Worm (Caenorhabditis elegans): Measurements from ENCODE around the gene T24H10.1.

T24H10.1 gene

DNA sequence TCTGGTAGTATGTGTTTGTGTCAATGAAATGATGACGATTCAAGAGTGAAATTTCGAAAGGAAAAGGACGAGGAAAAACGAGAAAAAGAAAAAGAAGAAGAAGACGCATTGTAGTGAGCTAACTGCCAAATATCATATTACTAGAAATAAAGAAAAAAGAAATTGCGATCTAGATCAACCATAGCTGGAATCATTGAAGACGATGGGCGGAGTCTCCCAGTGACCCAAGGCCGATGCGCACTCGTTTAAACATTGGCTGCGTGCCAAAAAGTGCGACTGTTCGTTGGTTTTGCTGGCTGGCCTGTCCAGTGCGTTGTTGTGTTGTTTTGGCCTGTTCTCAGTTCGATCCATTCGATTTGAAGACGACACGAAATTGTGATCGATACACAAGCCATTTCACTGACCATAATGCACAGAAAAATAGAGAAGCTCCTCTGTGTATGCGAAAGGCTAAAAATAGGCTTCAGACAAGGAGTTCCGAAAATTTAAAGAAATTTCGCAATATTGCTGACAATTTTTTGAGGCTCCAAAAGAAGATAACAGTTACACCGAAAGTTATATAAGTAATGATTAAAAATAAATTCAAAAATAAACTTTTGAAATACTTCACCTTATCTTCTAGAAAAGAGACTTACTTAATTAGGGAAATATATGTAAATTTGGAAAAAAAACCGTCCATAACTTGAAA is 36.8 kb upstream of the T24H10.1 start:
- TF ChIP-seq T22C8.4 (GFP tag; IDR thresholded peaks at IDR 0.05) (no peak), flt-1 (GFP tag; IDR thresholded peaks at IDR 0.05) (no peak), med-1 (GFP tag; optimal IDR thresholded peaks at IDR 0.05; ENCODE audit: insufficient read depth) (no peak)

DNA sequence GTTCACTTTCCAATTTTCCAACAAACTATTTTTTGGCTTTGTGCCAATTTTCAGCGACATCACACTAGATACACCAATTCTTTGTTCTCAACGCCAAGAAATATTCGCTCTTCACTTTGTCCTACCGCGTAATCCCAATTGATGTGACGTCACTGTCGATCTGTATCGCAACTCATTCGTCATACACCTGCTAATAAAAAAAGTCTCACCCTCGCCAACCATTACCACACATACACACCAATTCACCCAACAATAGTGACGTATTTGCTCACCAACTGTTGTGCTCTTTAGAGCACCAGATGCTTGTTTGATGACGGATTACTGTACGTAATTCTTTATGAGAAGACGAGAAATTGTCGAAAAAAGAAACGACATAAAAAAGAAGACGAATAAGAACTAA is 35.8 kb upstream of the T24H10.1 start:
- no peak for TF ChIP-seq flt-1 (GFP tag; IDR thresholded peaks at IDR 0.05)
- TF ChIP-seq tab-1 (GFP tag; IDR thresholded peaks at IDR 0.05), result no peak
- TF ChIP-seq cog-1 (tag; optimal IDR thresholded peaks at IDR 0.05), result no peak

DNA sequence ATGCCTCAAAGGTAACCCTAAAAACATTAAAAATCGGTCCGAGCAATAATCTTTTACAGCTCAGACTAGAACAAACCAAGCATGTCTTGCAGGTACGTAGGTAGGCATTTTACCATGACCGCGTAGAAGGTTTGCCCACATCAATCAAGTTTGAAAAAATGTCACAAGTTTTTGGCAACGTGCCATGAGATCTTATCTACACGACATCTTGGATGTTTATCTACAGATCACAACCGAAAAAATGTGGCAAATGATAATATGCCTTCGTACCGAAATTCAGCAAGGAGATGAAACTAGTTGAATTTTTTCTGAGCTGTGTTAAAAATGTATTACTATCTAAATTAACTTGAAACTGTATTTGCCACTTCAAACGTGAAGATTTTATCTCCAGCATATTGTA is 34.7 kb upstream of the T24H10.1 start:
- TF ChIP-seq flt-1 (GFP tag; IDR thresholded peaks at IDR 0.05) (no peak), tab-1 (GFP tag; IDR thresholded peaks at IDR 0.05) (no peak), ref-1 (GFP tag; conservative IDR thresholded peaks at IDR 0.05) (no peak), T22C8.4 (GFP tag; IDR thresholded peaks at IDR 0.05) (no peak), klf-2 (GFP tag; conservative IDR thresholded peaks at IDR 0.05) (no peak)

DNA sequence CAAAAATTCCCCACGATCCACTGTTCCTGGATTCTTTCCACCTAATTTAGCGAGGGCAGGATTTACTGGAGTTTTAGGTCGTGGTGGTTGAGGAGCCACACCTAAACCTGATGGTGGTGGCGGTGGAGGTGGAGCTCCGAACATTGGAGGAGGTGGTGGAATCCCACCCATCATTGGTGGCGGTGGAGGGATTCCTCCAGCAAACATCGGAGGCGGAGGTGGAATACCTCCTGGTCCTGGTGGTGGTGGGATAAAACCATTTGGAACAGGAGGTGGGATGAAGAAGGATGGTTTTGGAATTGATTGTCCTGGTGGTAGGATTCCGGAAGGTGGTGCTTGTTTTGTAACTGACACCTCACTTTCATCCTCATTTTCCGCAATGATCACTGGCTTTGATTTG is 29.3 kb upstream of the T24H10.1 start:
- no peak for TF ChIP-seq T22C8.4 (GFP tag; IDR thresholded peaks at IDR 0.05)
- TF ChIP-seq klf-2 (GFP tag; conservative IDR thresholded peaks at IDR 0.05), result no peak
- no peak for TF ChIP-seq ztf-23 (GFP tag; IDR thresholded peaks at IDR 0.05)
- TF ChIP-seq ztf-29 (GFP tag; IDR thresholded peaks at IDR 0.05), result no peak
- no peak for TF ChIP-seq tab-1 (GFP tag; IDR thresholded peaks at IDR 0.05)
- TF ChIP-seq flt-1 (GFP tag; IDR thresholded peaks at IDR 0.05), result no peak
- no peak for TF ChIP-seq ref-1 (GFP tag; conservative IDR thresholded peaks at IDR 0.05)
- TF ChIP-seq med-1 (GFP tag; optimal IDR thresholded peaks at IDR 0.05; ENCODE audit: insufficient read depth), result no peak
- no peak for TF ChIP-seq cog-1 (tag; optimal IDR thresholded peaks at IDR 0.05)

DNA sequence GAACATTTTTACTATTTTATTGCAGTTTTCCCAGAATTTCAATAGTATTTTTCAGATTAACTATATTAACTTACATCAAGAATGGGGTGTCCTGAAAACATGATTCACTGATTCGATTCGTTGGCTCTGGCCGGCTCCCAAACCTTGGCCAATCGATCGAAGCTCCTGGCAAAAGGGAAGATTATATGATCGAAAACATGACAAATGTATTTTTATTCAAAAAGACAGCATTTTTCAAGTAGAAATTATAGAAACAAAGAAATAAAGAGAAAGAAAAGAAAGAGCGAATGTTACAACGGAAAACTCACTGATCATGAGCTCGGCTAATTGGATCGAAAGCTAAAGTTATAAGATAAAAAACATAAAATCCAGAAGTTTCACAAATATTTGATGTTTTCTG is 28.4 kb upstream of the T24H10.1 start, which contains the start of gene T24B8.4:
TSS of gene T24B8.4 (minus strand) at position 101 of the 400 bp plus-strand sequence.
- no peak for TF ChIP-seq ztf-29 (GFP tag; IDR thresholded peaks at IDR 0.05)
- TF ChIP-seq cog-1 (tag; optimal IDR thresholded peaks at IDR 0.05), result no peak
- TF ChIP-seq klf-2 (GFP tag; conservative IDR thresholded peaks at IDR 0.05), result no peak
- TF ChIP-seq T22C8.4 (GFP tag; IDR thresholded peaks at IDR 0.05), result no peak
- no peak for TF ChIP-seq ztf-23 (GFP tag; IDR thresholded peaks at IDR 0.05)
- no peak for TF ChIP-seq ref-1 (GFP tag; conservative IDR thresholded peaks at IDR 0.05)
- no peak for TF ChIP-seq flt-1 (GFP tag; IDR thresholded peaks at IDR 0.05)
- TF ChIP-seq med-1 (GFP tag; optimal IDR thresholded peaks at IDR 0.05; ENCODE audit: insufficient read depth), result no peak
- no peak for TF ChIP-seq tab-1 (GFP tag; IDR thresholded peaks at IDR 0.05)

DNA sequence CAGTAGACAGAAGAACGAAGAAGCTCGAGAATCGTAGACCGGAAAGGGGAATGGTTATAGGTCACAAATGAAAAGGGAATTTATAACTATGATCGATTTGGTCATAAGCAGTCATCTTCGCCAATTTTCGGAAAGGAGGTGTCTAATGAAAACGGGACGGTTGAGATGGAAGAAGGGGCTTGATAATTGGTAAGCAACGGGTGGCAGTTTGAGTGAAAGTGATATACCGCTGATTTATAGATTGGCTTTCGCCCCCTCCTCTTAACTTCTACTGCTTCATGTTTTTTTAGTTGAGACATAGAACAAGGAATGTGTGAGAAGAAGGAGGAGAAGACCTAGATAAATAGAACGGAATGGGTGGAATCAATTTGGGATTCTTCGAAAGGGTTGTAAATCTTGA is 26.4 kb upstream of the T24H10.1 start:
- TF ChIP-seq cog-1 (tag; optimal IDR thresholded peaks at IDR 0.05) (no peak), med-1 (GFP tag; optimal IDR thresholded peaks at IDR 0.05; ENCODE audit: insufficient read depth) (no peak)

DNA sequence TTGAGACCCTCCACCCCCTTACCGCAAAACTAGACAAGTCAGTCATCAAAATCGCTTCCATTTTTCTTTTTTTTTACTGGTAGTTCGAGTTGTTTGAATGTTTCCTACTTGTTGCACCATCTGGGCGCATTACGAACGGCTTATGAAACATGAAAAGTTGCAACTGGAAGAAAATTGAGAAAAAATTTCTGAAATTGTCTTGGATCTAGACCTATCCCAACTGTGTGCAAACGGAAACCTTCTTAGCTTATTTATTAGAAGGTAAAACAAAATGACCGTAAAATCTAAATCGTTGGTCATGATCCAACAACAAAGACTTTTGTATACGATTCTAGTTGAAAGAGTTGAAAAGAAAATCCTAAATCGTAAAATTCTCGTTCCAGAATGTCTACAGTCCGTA is 24.7 kb upstream of the T24H10.1 start:
- TF ChIP-seq T22C8.4 (GFP tag; IDR thresholded peaks at IDR 0.05), result no peak
- TF ChIP-seq flt-1 (GFP tag; IDR thresholded peaks at IDR 0.05), result no peak
- TF ChIP-seq med-1 (GFP tag; optimal IDR thresholded peaks at IDR 0.05; ENCODE audit: insufficient read depth), result no peak
- no peak for TF ChIP-seq klf-2 (GFP tag; conservative IDR thresholded peaks at IDR 0.05)
- TF ChIP-seq cog-1 (tag; optimal IDR thresholded peaks at IDR 0.05), result no peak
- no peak for TF ChIP-seq ztf-29 (GFP tag; IDR thresholded peaks at IDR 0.05)
- TF ChIP-seq tab-1 (GFP tag; IDR thresholded peaks at IDR 0.05), result no peak
- TF ChIP-seq ref-1 (GFP tag; conservative IDR thresholded peaks at IDR 0.05), result no peak

DNA sequence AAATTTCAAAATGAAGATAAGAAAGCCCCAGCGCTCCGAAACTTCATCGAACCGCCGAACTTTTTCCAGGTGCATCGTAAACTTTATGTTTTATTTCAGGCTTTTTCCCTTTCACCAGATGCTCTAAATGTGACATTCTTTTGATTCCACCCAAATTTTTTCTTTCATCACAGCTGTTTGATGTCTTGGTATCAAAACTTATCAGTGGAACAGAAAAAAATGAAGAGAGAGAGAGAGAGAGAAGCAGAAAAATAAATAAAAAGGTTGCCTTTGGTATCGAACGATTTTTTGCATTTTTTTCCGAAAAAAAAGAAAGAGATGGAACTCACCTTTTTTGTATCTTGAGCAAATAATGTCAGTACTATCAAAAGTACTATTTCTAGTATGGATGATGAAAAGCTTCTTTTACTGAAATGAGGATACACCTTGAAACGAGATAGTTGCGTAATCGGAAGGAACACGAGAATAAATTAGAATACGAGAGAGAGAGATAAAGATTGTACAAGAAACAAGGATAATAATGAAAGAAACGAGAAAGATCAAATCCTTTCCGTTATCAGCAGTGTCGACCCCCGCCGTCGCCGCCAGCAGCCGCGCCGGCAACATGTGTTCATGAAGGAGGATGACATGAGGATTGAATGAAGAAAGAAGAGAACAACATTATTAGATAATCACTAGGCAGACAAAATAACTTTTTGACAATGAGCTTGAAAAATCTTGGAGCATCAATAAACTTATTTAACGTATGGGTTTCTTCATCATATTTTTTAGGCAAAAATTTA is 22.9 kb upstream of the T24H10.1 start:
- no peak for TF ChIP-seq cog-1 (tag; optimal IDR thresholded peaks at IDR 0.05)
- TF ChIP-seq ztf-29 (GFP tag; IDR thresholded peaks at IDR 0.05), result no peak

DNA sequence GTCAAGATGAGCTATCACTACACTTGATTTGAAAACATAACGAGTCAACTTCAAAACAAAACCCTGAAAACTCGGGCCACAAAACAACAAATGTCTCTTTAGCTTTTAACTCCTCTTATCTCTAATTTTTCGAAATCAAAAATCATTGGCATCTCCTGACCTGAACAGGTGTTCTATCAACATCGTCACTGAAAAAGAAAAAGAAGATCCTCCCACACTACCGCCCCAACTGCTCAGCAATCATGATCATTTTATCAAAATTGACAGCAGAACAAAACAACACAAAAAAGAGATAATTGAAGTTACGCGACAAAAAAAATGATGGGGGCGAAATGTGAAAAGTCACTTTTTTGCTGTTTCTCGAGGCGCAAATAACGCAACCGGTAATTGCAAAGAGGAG is 20.8 kb upstream of the T24H10.1 start:
- no peak for TF ChIP-seq ztf-29 (GFP tag; IDR thresholded peaks at IDR 0.05)
- TF ChIP-seq tab-1 (GFP tag; IDR thresholded peaks at IDR 0.05), result no peak
- no peak for TF ChIP-seq ztf-23 (GFP tag; IDR thresholded peaks at IDR 0.05)
- no peak for TF ChIP-seq T22C8.4 (GFP tag; IDR thresholded peaks at IDR 0.05)
- no peak for TF ChIP-seq ref-1 (GFP tag; conservative IDR thresholded peaks at IDR 0.05)
- no peak for TF ChIP-seq med-1 (GFP tag; optimal IDR thresholded peaks at IDR 0.05; ENCODE audit: insufficient read depth)
- no peak for TF ChIP-seq cog-1 (tag; optimal IDR thresholded peaks at IDR 0.05)

DNA sequence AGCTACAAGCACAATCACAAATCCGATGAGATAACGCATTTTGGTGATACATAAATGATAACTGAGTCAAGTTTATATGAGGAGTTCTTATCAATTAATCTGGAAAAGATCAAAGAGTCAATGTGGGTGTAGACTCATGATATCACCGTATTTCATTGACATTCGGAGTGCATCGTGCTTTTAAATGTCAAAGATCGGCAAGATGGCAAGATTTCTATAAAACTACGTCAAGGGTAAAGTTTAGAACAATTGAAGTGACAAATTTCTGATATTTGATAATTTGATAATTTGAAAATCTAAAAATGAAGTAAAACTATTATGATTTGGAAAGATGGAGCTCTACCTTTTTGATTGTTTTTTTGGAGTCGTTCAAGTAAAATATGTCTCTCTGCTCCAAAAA is 16.1 kb upstream of the T24H10.1 start, which contains the start of gene sysm-1:
TSS of gene sysm-1 (minus strand) at position 101 of the 400 bp plus-strand sequence.
- TF ChIP-seq tab-1 (GFP tag; IDR thresholded peaks at IDR 0.05) (no peak), ref-1 (GFP tag; conservative IDR thresholded peaks at IDR 0.05) (no peak), klf-2 (GFP tag; conservative IDR thresholded peaks at IDR 0.05) (no peak), cog-1 (tag; optimal IDR thresholded peaks at IDR 0.05) (no peak), T22C8.4 (GFP tag; IDR thresholded peaks at IDR 0.05) (no peak), ztf-29 (GFP tag; IDR thresholded peaks at IDR 0.05) (no peak), ztf-23 (GFP tag; IDR thresholded peaks at IDR 0.05) (no peak), flt-1 (GFP tag; IDR thresholded peaks at IDR 0.05) (no peak), med-1 (GFP tag; optimal IDR thresholded peaks at IDR 0.05; ENCODE audit: insufficient read depth) (no peak)
